Fruit fly (Drosophila melanogaster) whole organism, pupa: ENCODE measurements around the gene HDAC1.

Experiments
- CG12605 ChIP-seq: fragments of 200-800 bp; sonication (Bioruptor generic); IDR thresholded peaks from 2 replicates; pipeline ENCODE4 v1.3.6; 2022; ENCODE audit warnings: missing biosample characterization, missing genetic modification characterization
- CG34367 ChIP-seq: fragments of 200-800 bp; sonication (Bioruptor generic); optimal IDR thresholded peaks from 2 replicates; lab custom pipeline; 2018; ENCODE audit warnings: missing biosample characterization, mild to moderate bottlenecking, missing genetic modification characterization
- CG9948 ChIP-seq: fragments of 200-800 bp; sonication (Bioruptor generic); optimal IDR thresholded peaks from 2 replicates; lab custom pipeline; 2018; ENCODE audit warnings: missing biosample characterization, mild to moderate bottlenecking, missing genetic modification characterization, moderate library complexity
- Ets98B ChIP-seq: fragments of 200-800 bp; sonication (Bioruptor generic); IDR thresholded peaks from 2 replicates; pipeline ENCODE4 v1.3.6; 2022; ENCODE audit warnings: missing biosample characterization, missing genetic modification characterization

dm6 chr3L:4679063-4679462 is 52.5 kb downstream of the HDAC1 start:
- TF ChIP-seq CG34367 (tag; lab: Kevin White, UChicago) = no peak
- TF ChIP-seq CG12605 (GFP tag; lab: Robert Waterston, UW) = no peak
- TF ChIP-seq CG9948 (tag; lab: Kevin White, UChicago) = no peak
- no peak for TF ChIP-seq Ets98B
